Fruit fly (Drosophila melanogaster) whole organism, embryonic: ENCODE measurements around the gene kud.

Experiments used
- B-H2 ChIP-seq: fragments of 200-800 bp; sonication (Bioruptor generic); optimal IDR thresholded peaks from 2 replicates; lab custom pipeline; 2018; ENCODE audit warnings: missing biosample characterization, mild to moderate bottlenecking, missing genetic modification characterization
- BEAF-32 ChIP-seq: fragments of 200-800 bp; sonication (Bioruptor generic); optimal IDR thresholded peaks from 3 replicates; lab custom pipeline; 2017; ENCODE audit warnings: missing biosample characterization, missing genetic modification characterization, mild to moderate bottlenecking, moderate library complexity, missing genetic modification reagents
- Blimp-1 ChIP-seq: fragments of 200-800 bp; sonication (Bioruptor generic); optimal IDR thresholded peaks from 3 replicates; lab custom pipeline; 2018; ENCODE audit warnings: missing biosample characterization, missing genetic modification characterization, mild to moderate bottlenecking, moderate library complexity, missing genetic modification reagents
- CG10267 ChIP-seq: fragments of 200-800 bp; sonication (Bioruptor generic); optimal IDR thresholded peaks from 2 replicates; lab custom pipeline; 2018; ENCODE audit warnings: missing biosample characterization, mild to moderate bottlenecking, missing genetic modification characterization, moderate library complexity
- CG12659 ChIP-seq: fragments of 200-800 bp; sonication (Bioruptor generic); optimal IDR thresholded peaks from 3 replicates; lab custom pipeline; 2017; ENCODE audit warnings: mild to moderate bottlenecking, missing biosample characterization, missing genetic modification reagents, missing genetic modification characterization
- CG13287 ChIP-seq: fragments of 200-800 bp; sonication (Bioruptor generic); IDR thresholded peaks from 2 replicates; pipeline ENCODE4 v1.3.6; 2022; ENCODE audit warnings: missing biosample characterization, missing genetic modification characterization; ENCODE audit not compliant: partially characterized antibody
- CG14050 ChIP-seq: fragments of 200-800 bp; sonication (Bioruptor generic); IDR thresholded peaks from 3 replicates; pipeline ENCODE4 v1.3.6; 2022; ENCODE audit warnings: missing biosample characterization, missing genetic modification characterization
- CG15601 ChIP-seq: fragments of 200-800 bp; sonication (Bioruptor generic); optimal IDR thresholded peaks from 3 replicates; lab custom pipeline; 2019; ENCODE audit warnings: missing biosample characterization, mild to moderate bottlenecking, missing genetic modification characterization, moderate library complexity
- CG17385 ChIP-seq: fragments of 200-800 bp; sonication (Bioruptor generic); optimal IDR thresholded peaks from 3 replicates; lab custom pipeline; 2018; ENCODE audit warnings: missing biosample characterization, mild to moderate bottlenecking, missing genetic modification characterization
- CG18262 ChIP-seq: fragments of 200-800 bp; optimal IDR thresholded peaks from 3 replicates; lab custom pipeline; 2019; ENCODE audit warnings: missing biosample characterization, mild to moderate bottlenecking, missing genetic modification characterization, moderate library complexity
- CG2116 ChIP-seq: fragments of 200-800 bp; sonication (Bioruptor generic); optimal IDR thresholded peaks from 3 replicates; lab custom pipeline; 2018; ENCODE audit warnings: missing biosample characterization, mild to moderate bottlenecking, missing genetic modification characterization
- CG2120 ChIP-seq: fragments of 200-800 bp; sonication (Bioruptor generic); optimal IDR thresholded peaks from 3 replicates; lab custom pipeline; 2016; ENCODE audit warnings: missing biosample characterization, missing genetic modification characterization
- CG34376 ChIP-seq: fragments of 200-800 bp; sonication (Bioruptor generic); optimal IDR thresholded peaks from 2 replicates; lab custom pipeline; 2018; ENCODE audit warnings: missing biosample characterization, mild to moderate bottlenecking, missing genetic modification characterization
- CG34422 ChIP-seq: fragments of 200-800 bp; sonication (Bioruptor generic); IDR thresholded peaks from 3 replicates; pipeline ENCODE4 v1.3.6; 2022; ENCODE audit warnings: missing biosample characterization, missing genetic modification characterization
- CG3847 ChIP-seq: fragments of 200-800 bp; sonication (Bioruptor generic); IDR thresholded peaks from 2 replicates; pipeline ENCODE4 v1.3.6; 2022; ENCODE audit warnings: missing biosample characterization, missing genetic modification characterization
- CG5953 ChIP-seq: fragments of 200-800 bp; sonication (Bioruptor generic); IDR thresholded peaks from 2 replicates; pipeline ENCODE4 v1.3.6; 2022; ENCODE audit warnings: missing biosample characterization, missing genetic modification characterization
- CG6654 ChIP-seq: fragments of 200-800 bp; sonication (Bioruptor generic); optimal IDR thresholded peaks from 2 replicates; lab custom pipeline; 2017; ENCODE audit warnings: missing biosample characterization, mild to moderate bottlenecking, missing genetic modification characterization
- CG6689 ChIP-seq: fragments of 200-800 bp; sonication (Bioruptor generic); IDR thresholded peaks from 2 replicates; pipeline ENCODE4 v1.3.6; 2022; ENCODE audit warnings: missing biosample characterization, missing genetic modification characterization
- CG8388 ChIP-seq: fragments of 200-800 bp; sonication (Bioruptor generic); optimal IDR thresholded peaks from 2 replicates; lab custom pipeline; 2019; ENCODE audit warnings: missing biosample characterization, mild to moderate bottlenecking, missing genetic modification characterization, moderate library complexity
- CG9797 ChIP-seq: fragments of 200-800 bp; sonication (Bioruptor generic); optimal IDR thresholded peaks from 3 replicates; lab custom pipeline; 2018; ENCODE audit warnings: missing biosample characterization, mild to moderate bottlenecking, missing genetic modification characterization
- D19A ChIP-seq: fragments of 200-800 bp; optimal IDR thresholded peaks from 3 replicates; lab custom pipeline; 2019; ENCODE audit warnings: missing biosample characterization, mild to moderate bottlenecking, missing genetic modification characterization, moderate library complexity
- Deaf1 ChIP-seq: fragments of 200-800 bp; optimal IDR thresholded peaks from 3 replicates; lab custom pipeline; 2019; ENCODE audit warnings: missing biosample characterization, mild to moderate bottlenecking, missing genetic modification characterization, moderate library complexity
- Drgx ChIP-seq: fragments of 200-800 bp; sonication (Bioruptor generic); IDR thresholded peaks from 2 replicates; pipeline ENCODE4 v1.3.6; 2022; ENCODE audit warnings: missing biosample characterization, missing genetic modification characterization
- E2f2 ChIP-seq: fragments of 200-800 bp; sonication (Bioruptor generic); IDR thresholded peaks from 2 replicates; pipeline ENCODE4 v1.3.6; 2022; ENCODE audit warnings: missing biosample characterization, missing genetic modification characterization
- Ets97D ChIP-seq: fragments of 200-800 bp; sonication (Bioruptor generic); optimal IDR thresholded peaks from 3 replicates; lab custom pipeline; 2016; ENCODE audit warnings: missing biosample characterization, missing genetic modification characterization
- Fer1 ChIP-seq: fragments of 200-800 bp; sonication (Bioruptor generic); optimal IDR thresholded peaks from 2 replicates; lab custom pipeline; 2017; ENCODE audit warnings: missing biosample characterization, mild to moderate bottlenecking, missing genetic modification characterization
- Gug ChIP-seq: fragments of 200-800 bp; sonication (Bioruptor generic); IDR thresholded peaks from 4 replicates; pipeline ENCODE4 v1.3.6; 2022; ENCODE audit warnings: missing biosample characterization, missing genetic modification characterization
- HmgZ ChIP-seq: fragments of 200-800 bp; sonication (Bioruptor generic); optimal IDR thresholded peaks from 2 replicates; lab custom pipeline; 2018; ENCODE audit warnings: missing biosample characterization, mild to moderate bottlenecking, missing genetic modification characterization
- Hmr ChIP-seq: fragments of 200-800 bp; sonication (Bioruptor generic); optimal IDR thresholded peaks from 3 replicates; lab custom pipeline; 2017; ENCODE audit warnings: mild to moderate bottlenecking, missing biosample characterization, missing genetic modification reagents, missing genetic modification characterization
- Hr78 ChIP-seq, 2 experiments: fragments of 200-800 bp in 1 of 2; fragments of >200 bp in 1 of 2; sonication (Bioruptor generic) in 1 of 2; optimal IDR thresholded peaks; 2 replicates each; lab custom pipeline; 2017 to 2019; ENCODE audit warnings: missing biosample characterization in 2 of 2, missing genetic modification characterization in 2 of 2, mild to moderate bottlenecking in 1 of 2, moderate library complexity in 1 of 2
- Lhr ChIP-seq: fragments of 200-800 bp; sonication (Bioruptor generic); optimal IDR thresholded peaks from 3 replicates; lab custom pipeline; 2017; ENCODE audit warnings: mild to moderate bottlenecking, missing biosample characterization, missing genetic modification reagents, missing genetic modification characterization
- MBD-R2 ChIP-seq: fragments of 200-800 bp; sonication (Bioruptor generic); IDR thresholded peaks from 2 replicates; pipeline ENCODE4 v1.3.6; 2022; ENCODE audit warnings: missing biosample characterization, missing genetic modification characterization
- cg ChIP-seq: fragments of 200-800 bp; sonication (Bioruptor generic); optimal IDR thresholded peaks from 3 replicates; lab custom pipeline; 2019; ENCODE audit warnings: missing biosample characterization, mild to moderate bottlenecking, missing genetic modification characterization, moderate library complexity
- gfzf ChIP-seq: fragments of 200-800 bp; sonication (Bioruptor generic); optimal IDR thresholded peaks from 2 replicates; lab custom pipeline; 2016; ENCODE audit warnings: missing biosample characterization, mild to moderate bottlenecking, missing genetic modification characterization, moderate library complexity
- ham ChIP-seq: fragments of 200-800 bp; sonication (Bioruptor generic); IDR thresholded peaks from 2 replicates; pipeline ENCODE4 v1.3.6; 2022; ENCODE audit warnings: missing biosample characterization, missing genetic modification characterization
- insv ChIP-seq, 2 experiments: fragments of 200-800 bp; sonication (Bioruptor generic); optimal IDR thresholded peaks; 3 replicates each; lab custom pipeline; 2016 to 2018; ENCODE audit warnings: missing biosample characterization in 2 of 2, missing genetic modification characterization in 2 of 2
- inv ChIP-seq: fragments of 200-800 bp; sonication (Bioruptor generic); IDR thresholded peaks from 2 replicates; pipeline ENCODE4 v1.3.6; 2022; ENCODE audit warnings: missing biosample characterization, missing genetic modification characterization; ENCODE audit not compliant: partially characterized antibody
- nmo ChIP-seq: fragments of 200-800 bp; sonication (Bioruptor generic); optimal IDR thresholded peaks from 2 replicates; lab custom pipeline; 2018; ENCODE audit warnings: missing biosample characterization, mild to moderate bottlenecking, missing genetic modification characterization, moderate library complexity
- onecut ChIP-seq: fragments of 200-800 bp; sonication (Bioruptor generic); IDR thresholded peaks from 2 replicates; pipeline ENCODE4 v1.3.6; 2022; ENCODE audit warnings: missing biosample characterization, missing genetic modification characterization
- pros ChIP-seq: fragments of 200-800 bp; sonication (Bioruptor generic); optimal IDR thresholded peaks from 3 replicates; lab custom pipeline; 2019; ENCODE audit warnings: missing biosample characterization, mild to moderate bottlenecking, missing genetic modification characterization, moderate library complexity
- pzg ChIP-seq: fragments of 200-800 bp; sonication (Bioruptor generic); optimal IDR thresholded peaks from 3 replicates; lab custom pipeline; 2018; ENCODE audit warnings: missing biosample characterization, mild to moderate bottlenecking, missing genetic modification characterization, moderate library complexity
- scrt ChIP-seq: fragments of 200-800 bp; sonication (Bioruptor generic); optimal IDR thresholded peaks from 2 replicates; lab custom pipeline; 2018; ENCODE audit warnings: missing biosample characterization, mild to moderate bottlenecking, missing genetic modification characterization, moderate library complexity
- stwl ChIP-seq: fragments of 200-800 bp; sonication (Bioruptor generic); optimal IDR thresholded peaks from 3 replicates; lab custom pipeline; 2018; ENCODE audit warnings: missing biosample characterization, mild to moderate bottlenecking, missing genetic modification characterization, moderate library complexity
- sug ChIP-seq: fragments of 200-800 bp; optimal IDR thresholded peaks from 2 replicates; lab custom pipeline; 2019; ENCODE audit warnings: missing biosample characterization, mild to moderate bottlenecking, missing genetic modification characterization, moderate library complexity
- trem ChIP-seq: fragments of 200-800 bp; optimal IDR thresholded peaks from 3 replicates; lab custom pipeline; 2019; ENCODE audit warnings: missing biosample characterization, mild to moderate bottlenecking, missing genetic modification characterization, moderate library complexity
- vvl ChIP-seq: fragments of 200-800 bp; sonication (Bioruptor generic); IDR thresholded peaks from 2 replicates; pipeline ENCODE4 v1.3.6; 2022; ENCODE audit warnings: missing biosample characterization, missing genetic modification characterization
- zf30C ChIP-seq: fragments of 200-800 bp; sonication (Bioruptor generic); optimal IDR thresholded peaks from 3 replicates; lab custom pipeline; 2018; ENCODE audit warnings: missing biosample characterization, mild to moderate bottlenecking, missing genetic modification characterization

Gene kud

dm6 chr3L:16865123-16865831, 20.5 kb upstream of the kud start, which contains the start of gene Lmpt (continued):
- TF ChIP-seq Hmr (GFP tag; lab: Kevin White, UChicago) (peak; percentile 7), Drgx (GFP tag; lab: Robert Waterston, UW) (0 out of 2 replicates have a peak, but pooled peaks have one; percentile 25), B-H2 (GFP tag; lab: Kevin White, UChicago) (no peak), CG5953 (0 out of 2 replicates have a peak, but pooled peaks have one; percentile 15), CG9797 (GFP tag; lab: Kevin White, UChicago) (peak; percentile 84), CG18262 (tag; lab: Kevin White, UChicago) (peak; percentile 3), Lhr (peak; percentile 49), stwl (tag; lab: Kevin White, UChicago) (peak; percentile 57), onecut (GFP tag; lab: Robert Waterston, UW) (0 out of 2 replicates have a peak, but pooled peaks have one; percentile 14), insv (GFP tag; optimal IDR thresholded peaks at IDR 0.05; lab: Kevin White, UChicago) (peak; percentile 81 to 96), nmo (GFP tag; lab: Kevin White, UChicago) (peak; percentile 4), CG8388 (peak; percentile 11), BEAF-32 (GFP tag; lab: Kevin White, UChicago) (peak; percentile 7), MBD-R2 (GFP tag; lab: Robert Waterston, UW) (peak; percentile 50), CG17385 (peak; percentile 88), CG2120 (GFP tag; lab: Kevin White, UChicago) (peak; percentile 13), CG13287 (GFP tag; lab: Robert Waterston, UW) (peak; percentile 3), CG6654 (GFP tag; lab: Kevin White, UChicago) (no peak), CG15601 (tag; lab: Kevin White, UChicago) (peak; percentile 27), zf30C (GFP tag; lab: Kevin White, UChicago) (peak; percentile 31), pros (peak; percentile 26), CG10267 (tag; lab: Kevin White, UChicago) (peak; percentile 13), CG6689 (GFP tag; lab: Robert Waterston, UW) (0 out of 2 replicates have a peak, but pooled peaks have one; percentile 9), CG3847 (GFP tag; lab: Robert Waterston, UW) (peak; percentile 6; the same call in 1 of the 2 replicates), D19A (tag; lab: Kevin White, UChicago) (peak; percentile 99), CG14050 (GFP tag; lab: Robert Waterston, UW) (no peak), E2f2 (peak; percentile 84), Deaf1 (tag; lab: Kevin White, UChicago) (peak; percentile 46), pzg (GFP tag; lab: Kevin White, UChicago) (peak; percentile 73), sug (tag; lab: Kevin White, UChicago) (peak; percentile 25), Hr78 (GFP tag; optimal IDR thresholded peaks at IDR 0.05; lab: Kevin White, UChicago) (peak in 1 of 2 experiments; percentile 38), gfzf (peak; percentile 89), Ets97D (GFP tag; lab: Kevin White, UChicago) (peak; percentile 38), vvl (GFP tag; lab: Robert Waterston, UW) (peak; percentile 28; the same call in 1 of the 2 replicates), trem (peak; percentile 48), cg (peak; percentile 85), ham (GFP tag; lab: Robert Waterston, UW) (no peak), scrt (GFP tag; lab: Kevin White, UChicago) (peak; percentile 43), Fer1 (peak; percentile 40), Blimp-1 (GFP tag; lab: Kevin White, UChicago) (peak; percentile 77), inv (GFP tag; lab: Robert Waterston, UW) (0 out of 2 replicates have a peak, but pooled peaks have one; percentile 14), CG34422 (GFP tag; lab: Robert Waterston, UW) (peak; percentile 61; the same call in 1 of the 3 replicates), CG34376 (GFP tag; lab: Kevin White, UChicago) (peak; percentile 18), HmgZ (peak; percentile 40), CG2116 (GFP tag; lab: Kevin White, UChicago) (peak; percentile 13), CG12659 (GFP tag; lab: Kevin White, UChicago) (peak; percentile 59), Gug (GFP tag; lab: Robert Waterston, UW) (no peak)
